Fruit fly (Drosophila melanogaster) whole organism, adult: ENCODE measurements around the gene Lcp65Ag3.

Experiments
- CG14711 ChIP-seq: fragments of 200-800 bp; sonication (Bioruptor generic); optimal IDR thresholded peaks from 2 replicates; lab custom pipeline; 2018; ENCODE audit warnings: missing biosample characterization, mild to moderate bottlenecking, missing genetic modification characterization, moderate library complexity
- CG7101 ChIP-seq: fragments of 200-800 bp; sonication (Bioruptor generic); optimal IDR thresholded peaks from 2 replicates; lab custom pipeline; 2018; ENCODE audit warnings: missing biosample characterization, mild to moderate bottlenecking, missing genetic modification characterization, moderate library complexity
- Mnt ChIP-seq: fragments of 200-800 bp; sonication (Bioruptor generic); optimal IDR thresholded peaks from 2 replicates; lab custom pipeline; 2016; ENCODE audit warnings: missing biosample characterization, mild to moderate bottlenecking, missing genetic modification characterization
- tj ChIP-seq: fragments of 200-800 bp; sonication (Bioruptor generic); optimal IDR thresholded peaks from 3 replicates; lab custom pipeline; 2017; ENCODE audit warnings: missing biosample characterization, mild to moderate bottlenecking, missing genetic modification characterization, moderate library complexity

- no peak for TF ChIP-seq Mnt (GFP tag; lab: Kevin White, UChicago)
- no peak for TF ChIP-seq CG14711
- no peak for TF ChIP-seq CG7101 (tag; lab: Kevin White, UChicago)
- TF ChIP-seq tj: no peak
Observed at dm6 chr3L:6105435-6105834, 25.4 kb downstream of the Lcp65Ag3 start.
